Worm (Caenorhabditis elegans) whole organism, mixed stage, embryonic: ENCODE data around the gene nsun-1.

Source experiments
- M03D4.4 ChIP-seq: sonication (generic microtip); optimal IDR thresholded peaks from 2 replicates; lab custom pipeline; 2017; ENCODE audit warnings: mild to moderate bottlenecking, missing genetic modification characterization, missing compliant biosample characterization
- bed-3 ChIP-seq: fragments of 200-800 bp; sonication (Bioruptor generic); optimal IDR thresholded peaks from 3 replicates; lab custom pipeline; 2018; ENCODE audit warnings: mild to moderate bottlenecking, missing genetic modification characterization, moderate library complexity, missing compliant biosample characterization
- ceh-39 ChIP-seq: fragments of 150-350 bp; optimal IDR thresholded peaks from 2 replicates; lab custom pipeline; 2014; ENCODE audit warnings: missing biosample characterization, missing genetic modification characterization
- ceh-43 ChIP-seq: fragments of 200-800 bp; sonication (Bioruptor generic); optimal IDR thresholded peaks from 2 replicates; lab custom pipeline; 2018; ENCODE audit warnings: mild to moderate bottlenecking, missing genetic modification characterization, moderate library complexity, missing compliant biosample characterization
- ceh-83 ChIP-seq: fragments of 200-800 bp; sonication (Bioruptor generic); optimal IDR thresholded peaks from 2 replicates; lab custom pipeline; 2018; ENCODE audit warnings: mild to moderate bottlenecking, missing genetic modification characterization, missing compliant biosample characterization
- ces-1 ChIP-seq: fragments of 150-350 bp; optimal IDR thresholded peaks from 2 replicates; lab custom pipeline; 2014; ENCODE audit warnings: missing biosample characterization, missing genetic modification reagents, missing genetic modification characterization
- cnd-1 ChIP-seq: fragments of 200-800 bp; sonication (Bioruptor generic); optimal IDR thresholded peaks from 2 replicates; lab custom pipeline; 2018; ENCODE audit warnings: mild to moderate bottlenecking, missing genetic modification characterization, missing compliant biosample characterization
- drap-1 ChIP-seq: fragments of 200-800 bp; sonication (Bioruptor generic); optimal IDR thresholded peaks from 3 replicates; lab custom pipeline; 2018; ENCODE audit warnings: mild to moderate bottlenecking, missing genetic modification characterization, missing compliant biosample characterization
- elt-1 ChIP-seq: sonication (generic microtip); optimal IDR thresholded peaks from 2 replicates; lab custom pipeline; 2017; ENCODE audit warnings: missing genetic modification characterization, mild to moderate bottlenecking, missing compliant biosample characterization, antibody characterized with exemption, moderate library complexity, borderline replicate concordance; ENCODE audit not compliant: insufficient read depth
- elt-3 ChIP-seq: fragments of 150-350 bp; optimal IDR thresholded peaks from 2 replicates; lab custom pipeline; 2014; ENCODE audit warnings: missing biosample characterization, missing genetic modification characterization
- flh-1 ChIP-seq: fragments of 200-800 bp; sonication (Bioruptor generic); optimal IDR thresholded peaks from 2 replicates; lab custom pipeline; 2018; ENCODE audit warnings: mild to moderate bottlenecking, missing genetic modification characterization, moderate library complexity, missing compliant biosample characterization
- ham-2 ChIP-seq: fragments of 200-800 bp; sonication (Bioruptor generic); optimal IDR thresholded peaks from 2 replicates; lab custom pipeline; 2018; ENCODE audit warnings: mild to moderate bottlenecking, missing genetic modification characterization, missing compliant biosample characterization
- lin-13 ChIP-seq: fragments of 150-350 bp; optimal IDR thresholded peaks from 2 replicates; lab custom pipeline; 2014; ENCODE audit warnings: missing biosample characterization, missing genetic modification characterization
- lin-32 ChIP-seq: fragments of 200-800 bp; sonication (Bioruptor generic); optimal IDR thresholded peaks from 2 replicates; lab custom pipeline; 2018; ENCODE audit warnings: mild to moderate bottlenecking, missing genetic modification characterization, missing compliant biosample characterization
- lsy-2 ChIP-seq: fragments of 150-350 bp; optimal IDR thresholded peaks from 2 replicates; lab custom pipeline; 2014; ENCODE audit warnings: missing biosample characterization, missing genetic modification characterization
- mab-5 ChIP-seq: fragments of 150-350 bp; optimal IDR thresholded peaks from 2 replicates; lab custom pipeline; 2014; ENCODE audit warnings: missing biosample characterization, missing genetic modification characterization
- mep-1 ChIP-seq: fragments of 150-350 bp; optimal IDR thresholded peaks from 2 replicates; lab custom pipeline; 2017; ENCODE audit warnings: missing biosample characterization, missing genetic modification reagents, missing genetic modification characterization, inconsistent platforms
- mls-2 ChIP-seq: sonication (generic microtip); optimal IDR thresholded peaks from 2 replicates; lab custom pipeline; 2016; ENCODE audit warnings: mild to moderate bottlenecking, missing genetic modification characterization, moderate library complexity, missing compliant biosample characterization
- nhr-12 ChIP-seq: fragments of 150-350 bp; optimal IDR thresholded peaks from 2 replicates; lab custom pipeline; 2014; ENCODE audit warnings: missing biosample characterization, missing genetic modification characterization
- nhr-2 ChIP-seq: fragments of 150-350 bp; optimal IDR thresholded peaks from 2 replicates; lab custom pipeline; 2014; ENCODE audit warnings: missing biosample characterization, missing genetic modification characterization
- nhr-237 ChIP-seq: fragments of 150-350 bp; optimal IDR thresholded peaks from 2 replicates; lab custom pipeline; 2014; ENCODE audit warnings: missing biosample characterization, missing genetic modification characterization
- nhr-28 ChIP-seq: fragments of 150-350 bp; optimal IDR thresholded peaks from 2 replicates; lab custom pipeline; 2014; ENCODE audit warnings: missing biosample characterization, missing genetic modification characterization
- nhr-76 ChIP-seq: sonication (generic microtip); optimal IDR thresholded peaks from 2 replicates; lab custom pipeline; 2017; ENCODE audit warnings: missing biosample characterization, missing genetic modification characterization
- pha-4 ChIP-seq: fragments of 150-350 bp; optimal IDR thresholded peaks from 2 replicates; lab custom pipeline; 2018; ENCODE audit warnings: missing biosample characterization, missing genetic modification reagents, missing genetic modification characterization
- sem-2 ChIP-seq: fragments of 200-800 bp; sonication (Bioruptor generic); optimal IDR thresholded peaks from 2 replicates; lab custom pipeline; 2018; ENCODE audit warnings: mild to moderate bottlenecking, missing genetic modification characterization, missing compliant biosample characterization
- snpc-4 ChIP-seq: fragments of 150-350 bp; optimal IDR thresholded peaks from 2 replicates; lab custom pipeline; 2014; ENCODE audit warnings: missing biosample characterization, missing genetic modification characterization
- sptf-1 ChIP-seq: sonication (generic microtip); optimal IDR thresholded peaks from 2 replicates; lab custom pipeline; 2017; ENCODE audit warnings: mild to moderate bottlenecking, missing genetic modification characterization, moderate library complexity, missing compliant biosample characterization
- tbx-8 ChIP-seq: fragments of 200-800 bp; sonication (Bioruptor generic); optimal IDR thresholded peaks from 2 replicates; lab custom pipeline; 2018; ENCODE audit warnings: mild to moderate bottlenecking, missing genetic modification characterization, moderate library complexity, missing compliant biosample characterization
- unc-120 ChIP-seq: sonication (generic microtip); optimal IDR thresholded peaks from 2 replicates; lab custom pipeline; 2017; ENCODE audit warnings: missing genetic modification characterization, missing compliant biosample characterization; ENCODE audit not compliant: poor library complexity, severe bottlenecking
- unc-39 ChIP-seq: fragments of 150-350 bp; optimal IDR thresholded peaks from 2 replicates; lab custom pipeline; 2014; ENCODE audit warnings: missing biosample characterization, missing genetic modification characterization
- unc-62 ChIP-seq: fragments of 150-350 bp; optimal IDR thresholded peaks from 2 replicates; lab custom pipeline; 2014; ENCODE audit warnings: missing biosample characterization, missing genetic modification reagents, missing genetic modification characterization
- ztf-11 ChIP-seq: fragments of 150-350 bp; optimal IDR thresholded peaks from 2 replicates; lab custom pipeline; 2014; ENCODE audit warnings: missing biosample characterization, missing genetic modification characterization

nsun-1 gene

DNA sequence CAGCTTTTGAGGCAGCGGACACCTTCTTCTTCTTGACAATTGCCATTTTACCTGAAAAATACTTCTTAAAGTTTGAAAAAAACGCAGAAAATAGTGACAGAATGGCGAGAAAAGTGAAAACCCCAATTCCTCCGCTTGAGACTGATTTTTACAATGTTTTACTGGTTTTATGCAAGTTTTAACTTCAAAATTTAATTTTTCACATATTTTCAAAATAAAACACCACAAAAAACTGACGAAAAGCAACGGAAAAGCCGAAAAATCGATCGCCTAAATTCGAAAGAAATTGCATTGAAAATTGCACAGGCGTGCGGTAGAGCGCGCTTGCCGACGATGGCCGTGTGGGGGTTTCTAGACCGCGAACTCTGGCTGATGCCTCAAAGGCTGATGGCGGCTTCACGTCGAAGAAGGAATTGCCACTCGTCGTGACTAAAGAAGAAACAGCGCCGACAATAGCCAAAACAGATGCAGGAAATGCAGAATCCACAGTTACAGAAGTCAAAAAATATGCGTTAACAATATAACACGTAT lies at the start of gene nsun-1:
Gene nsun-1 (minus strand): TSS at position 51 of the 531 bp plus-strand sequence.
- TF ChIP-seq nhr-2 (tag; lab: Kevin White, UChicago) (no peak), elt-3 (tag; lab: Kevin White, UChicago) (no peak), mab-5 (tag; lab: Kevin White, UChicago) (no peak), ceh-43 (GFP tag; lab: Kevin White, UChicago) (no peak), lsy-2 (peak; percentile 50), mls-2 (tag; lab: Kevin White, UChicago) (peak; percentile 43), ceh-83 (GFP tag; lab: Kevin White, UChicago) (no peak), unc-120 (tag; lab: Kevin White, UChicago) (peak; percentile 41), nhr-237 (tag; lab: Kevin White, UChicago) (no peak), ces-1 (peak; percentile 74), snpc-4 (no peak), nhr-12 (tag; lab: Kevin White, UChicago) (no peak), elt-1 (no peak), ztf-11 (tag; lab: Kevin White, UChicago) (peak; percentile 7), sptf-1 (tag; lab: Kevin White, UChicago) (peak; percentile 67), mep-1 (tag; lab: Kevin White, UChicago) (peak; percentile 41), pha-4 (tag; lab: Kevin White, UChicago) (peak; percentile 9)
- TF ChIP-seq, all 35 proteins: peak for 8

DNA sequence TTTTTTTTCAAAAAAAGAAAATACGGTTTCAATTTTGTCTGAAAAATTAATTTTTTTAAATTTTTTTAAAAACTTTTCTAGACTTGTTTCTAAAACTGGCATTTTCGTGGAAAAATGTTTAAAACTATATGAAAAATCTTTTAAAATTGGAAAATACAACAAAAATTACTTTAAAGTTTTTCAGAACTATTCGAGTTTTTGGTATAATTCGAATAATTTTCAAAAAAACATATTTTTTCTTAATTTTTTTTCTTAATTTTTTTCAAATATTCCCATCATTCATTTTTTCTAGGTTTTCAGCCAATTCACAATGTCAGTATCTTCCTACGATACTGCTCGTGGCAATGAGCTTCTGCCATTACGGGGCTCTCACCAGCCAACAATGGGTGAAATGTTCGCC lies 46.6 kb upstream of the nsun-1 start, which contains the start of gene slc-36.2:
Gene slc-36.2 (plus strand): TSS at position 301 of the 400 bp plus-strand sequence.
- TF ChIP-seq unc-120 (tag; lab: Kevin White, UChicago) = no peak
- no peak for TF ChIP-seq cnd-1 (tag; lab: Kevin White, UChicago)
- TF ChIP-seq ham-2 (GFP tag; lab: Kevin White, UChicago) = no peak
- no peak for TF ChIP-seq nhr-76 (tag; lab: Kevin White, UChicago)
- TF ChIP-seq ces-1 = no peak
- TF ChIP-seq elt-1 = no peak
- no peak for TF ChIP-seq lsy-2
- TF ChIP-seq ceh-83 (GFP tag; lab: Kevin White, UChicago) = no peak
- no peak for TF ChIP-seq drap-1 (GFP tag; lab: Kevin White, UChicago)
- no peak for TF ChIP-seq M03D4.4 (tag; lab: Kevin White, UChicago)
- TF ChIP-seq nhr-12 (tag; lab: Kevin White, UChicago) = no peak
- TF ChIP-seq mab-5 (tag; lab: Kevin White, UChicago) = no peak
- TF ChIP-seq lin-13 = no peak
- TF ChIP-seq unc-39 = no peak
- TF ChIP-seq sem-2 = no peak
- TF ChIP-seq unc-62 (GFP tag; lab: Kevin White, UChicago) = no peak

DNA sequence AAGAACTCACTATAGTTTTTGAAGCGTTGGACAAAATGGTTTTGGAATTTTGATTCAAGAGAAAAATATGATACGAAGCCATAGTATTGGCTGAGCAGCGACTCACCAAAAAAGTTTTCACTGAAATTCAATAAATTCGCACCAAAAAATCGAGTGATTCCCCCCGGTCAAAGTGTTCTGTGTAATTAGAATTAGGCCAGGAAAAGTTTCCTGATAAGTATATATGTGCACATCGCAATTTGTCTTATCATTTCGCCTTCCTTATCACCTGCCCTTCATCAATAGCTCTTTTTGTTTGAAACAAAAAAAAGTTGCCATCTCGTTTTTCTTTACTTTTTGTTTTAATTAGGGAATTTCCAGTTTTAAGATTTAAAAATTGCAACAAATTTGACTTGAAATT lies 46.0 kb upstream of the nsun-1 start:
- no peak for TF ChIP-seq nhr-28 (tag; lab: Kevin White, UChicago)
- no peak for TF ChIP-seq nhr-237 (tag; lab: Kevin White, UChicago)
- TF ChIP-seq mab-5 (tag; lab: Kevin White, UChicago) = no peak
- no peak for TF ChIP-seq cnd-1 (tag; lab: Kevin White, UChicago)
- no peak for TF ChIP-seq lin-32 (GFP tag; lab: Kevin White, UChicago)
- TF ChIP-seq ceh-83 (GFP tag; lab: Kevin White, UChicago) = no peak
- TF ChIP-seq ceh-43 (GFP tag; lab: Kevin White, UChicago) = no peak
- no peak for TF ChIP-seq elt-3 (tag; lab: Kevin White, UChicago)
- no peak for TF ChIP-seq bed-3 (GFP tag; lab: Kevin White, UChicago)
- no peak for TF ChIP-seq ceh-39 (tag; lab: Kevin White, UChicago)
- TF ChIP-seq ces-1 = no peak
- TF ChIP-seq nhr-76 (tag; lab: Kevin White, UChicago) = no peak
- TF ChIP-seq mep-1 (tag; lab: Kevin White, UChicago) = no peak
- no peak for TF ChIP-seq sem-2
- no peak for TF ChIP-seq drap-1 (GFP tag; lab: Kevin White, UChicago)
- TF ChIP-seq flh-1 = no peak
- TF ChIP-seq pha-4 (tag; lab: Kevin White, UChicago) = no peak
- TF ChIP-seq ham-2 (GFP tag; lab: Kevin White, UChicago) = no peak

DNA sequence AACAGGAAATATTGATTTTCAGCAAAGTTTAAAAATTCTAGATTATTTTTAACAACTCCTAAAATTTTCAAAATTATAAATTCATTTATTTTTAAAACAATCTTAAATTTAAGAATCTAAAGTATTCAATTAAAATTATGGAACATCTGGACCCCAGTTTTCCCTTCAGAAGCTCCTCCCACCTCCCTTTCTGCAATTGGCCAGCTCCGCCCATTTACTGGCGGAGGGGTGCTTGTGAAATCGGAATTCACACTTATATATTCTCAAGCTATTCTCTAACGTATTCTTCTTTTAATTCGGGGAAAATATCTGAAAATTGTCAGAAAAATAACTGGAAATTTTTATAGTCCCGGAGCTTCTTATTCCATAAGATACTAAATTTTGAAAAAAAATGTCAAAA lies 40.0 kb upstream of the nsun-1 start, which contains the start of gene mab-9:
Gene mab-9 (plus strand): TSS at position 260 of the 400 bp plus-strand sequence.
- TF ChIP-seq sem-2 (no peak), mab-5 (tag; lab: Kevin White, UChicago) (no peak), elt-3 (tag; lab: Kevin White, UChicago) (no peak), drap-1 (GFP tag; lab: Kevin White, UChicago) (no peak), mep-1 (tag; lab: Kevin White, UChicago) (no peak), tbx-8 (no peak), nhr-237 (tag; lab: Kevin White, UChicago) (no peak), ztf-11 (tag; lab: Kevin White, UChicago) (no peak)
